Worm (Caenorhabditis elegans): ENCODE data around the gene nhr-203.
A peak's percentile ranks its signal among the peaks of the same experiment; 100 is the strongest.

Gene nhr-203

DNA sequence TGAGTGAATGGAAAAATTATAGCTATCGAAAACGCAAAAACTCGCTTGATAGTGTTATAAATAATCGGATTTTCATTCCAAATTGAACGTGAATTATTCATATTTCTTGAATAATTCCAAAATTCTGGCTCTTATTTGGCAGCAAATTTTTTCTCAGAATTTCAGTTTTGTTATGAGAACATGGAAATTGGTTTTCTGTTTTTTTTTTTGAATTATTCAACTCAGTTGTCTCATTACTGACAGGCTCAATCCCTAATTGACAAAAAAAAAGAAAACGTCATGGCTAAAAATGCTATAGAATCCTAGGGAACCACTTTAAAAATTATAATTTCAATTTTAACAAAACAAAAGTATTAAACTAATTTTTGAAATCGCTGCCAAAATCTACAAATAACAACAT is 10.5 kb upstream of the nhr-203 start, which contains the start of gene srh-35:
srh-35 (minus strand) TSS at position 101 of the 400 bp plus-strand sequence.
- TF ChIP-seq ceh-16 (tag; optimal IDR thresholded peaks at IDR 0.05) (no peak), unc-62 (GFP tag; optimal IDR thresholded peaks at IDR 0.05) (no peak)

ce11 chrV:449685-450084 is 9.9 kb upstream of the nhr-203 start, which contains the start of gene M02H5.8:
Gene M02H5.8 (plus strand): TSS chrV:449981.
- peak; percentile 57 for TF ChIP-seq elt-2 (tag; optimal IDR thresholded peaks at IDR 0.05)
- no peak for TF ChIP-seq mdl-1 (tag; optimal IDR thresholded peaks at IDR 0.05)
- TF ChIP-seq daf-12 (tag; optimal IDR thresholded peaks at IDR 0.05), result no peak
- TF ChIP-seq hmg-11 (tag; optimal IDR thresholded peaks at IDR 0.05), result no peak
- no peak for TF ChIP-seq ama-1 (optimal IDR thresholded peaks at IDR 0.05)
- no peak for TF ChIP-seq zag-1 (tag; optimal IDR thresholded peaks at IDR 0.05)
- no peak for TF ChIP-seq nhr-43 (tag; optimal IDR thresholded peaks at IDR 0.05; ENCODE audit: poor library complexity, severe bottlenecking)
- TF ChIP-seq pqm-1 (tag; optimal IDR thresholded peaks at IDR 0.05), result peak; percentile 47
- TF ChIP-seq nhr-12 (tag; optimal IDR thresholded peaks at IDR 0.05), result no peak
- no peak for TF ChIP-seq nhr-25 (tag; optimal IDR thresholded peaks at IDR 0.05)

ce11 chrV:450757-451501 is 8.7 kb upstream of the nhr-203 start, which contains the start of gene nhr-123:
Gene nhr-123 (plus strand): TSS chrV:451451.
- TF ChIP-seq pha-4 (tag; optimal IDR thresholded peaks at IDR 0.05) (peak; percentile 27), nhr-77 (tag; optimal IDR thresholded peaks at IDR 0.05) (no peak), elt-2 (tag; optimal IDR thresholded peaks at IDR 0.05) (peak; percentile 35), unc-39 (tag; optimal IDR thresholded peaks at IDR 0.05) (no peak), skn-1 (tag; optimal IDR thresholded peaks at IDR 0.05) (no peak)

DNA sequence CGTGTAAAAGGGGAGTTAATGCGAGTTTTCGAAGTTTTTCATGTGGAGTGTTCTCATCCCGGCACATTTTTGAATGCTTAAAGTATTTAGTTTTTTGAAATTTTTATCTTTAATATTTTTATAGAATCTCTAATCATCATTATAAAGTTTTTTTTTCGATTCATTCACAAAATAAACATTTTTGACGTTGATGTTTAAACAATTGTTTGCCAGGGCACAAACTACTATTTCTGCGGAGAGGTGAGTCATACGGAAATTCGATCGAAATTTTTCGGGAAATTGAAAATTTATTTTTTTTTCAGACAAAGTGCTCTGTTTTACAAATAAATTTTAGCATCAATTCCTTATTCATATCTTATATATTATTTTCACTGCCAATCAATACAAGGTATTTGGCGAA is 6.0 kb upstream of the nhr-203 start, which contains the start of gene nhr-98:
nhr-98 (plus strand) TSS at position 301 of the 400 bp plus-strand sequence.
- TF ChIP-seq lin-15B (tag; optimal IDR thresholded peaks at IDR 0.05) (no peak), ZK546.5 (tag; optimal IDR thresholded peaks at IDR 0.05) (no peak), tbx-2 (tag; optimal IDR thresholded peaks at IDR 0.05) (no peak), ceh-16 (tag; optimal IDR thresholded peaks at IDR 0.05) (no peak), skn-1 (tag; optimal IDR thresholded peaks at IDR 0.05) (no peak), pha-4 (tag; optimal IDR thresholded peaks at IDR 0.05) (peak; percentile 2)

ce11 chrV:457839-458238 is 1.8 kb upstream of the nhr-203 start:
- TF ChIP-seq nhr-23 (tag; optimal IDR thresholded peaks at IDR 0.05) (no peak), elt-2 (tag; optimal IDR thresholded peaks at IDR 0.05) (peak; percentile 15), pha-4 (tag; optimal IDR thresholded peaks at IDR 0.05) (peak; percentile 45)

ce11 chrV:462263-462662 is 2.7 kb downstream of the nhr-203 start, which contains the start of gene nhr-202:
Gene nhr-202 (plus strand): TSS chrV:462588.
- TF ChIP-seq sea-2 (GFP tag; optimal IDR thresholded peaks at IDR 0.05) (no peak), eor-1 (tag; optimal IDR thresholded peaks at IDR 0.05) (no peak), pqm-1 (tag; optimal IDR thresholded peaks at IDR 0.05) (peak; percentile 62), lin-39 (tag; optimal IDR thresholded peaks at IDR 0.05) (no peak), nhr-11 (tag; optimal IDR thresholded peaks at IDR 0.05) (no peak), pha-4 (tag; optimal IDR thresholded peaks at IDR 0.05) (peak; percentile 33), elt-2 (tag; optimal IDR thresholded peaks at IDR 0.05) (peak; percentile 72), nhr-76 (tag; optimal IDR thresholded peaks at IDR 0.05) (no peak), nhr-23 (tag; optimal IDR thresholded peaks at IDR 0.05) (peak; percentile 38)

- TF ChIP-seq ceh-82 (tag; optimal IDR thresholded peaks at IDR 0.05), result no peak
- TF ChIP-seq elt-2 (tag; optimal IDR thresholded peaks at IDR 0.05), result peak; percentile 44
- TF ChIP-seq pha-4 (tag; optimal IDR thresholded peaks at IDR 0.05), result peak; percentile 65
- TF ChIP-seq pqm-1 (tag; optimal IDR thresholded peaks at IDR 0.05), result peak; percentile 59
Observed at ce11 chrV:464800-465199, 5.2 kb downstream of the nhr-203 start, which contains the start of gene nhr-201. Gene nhr-201 (plus strand): TSS chrV:464828.

DNA sequence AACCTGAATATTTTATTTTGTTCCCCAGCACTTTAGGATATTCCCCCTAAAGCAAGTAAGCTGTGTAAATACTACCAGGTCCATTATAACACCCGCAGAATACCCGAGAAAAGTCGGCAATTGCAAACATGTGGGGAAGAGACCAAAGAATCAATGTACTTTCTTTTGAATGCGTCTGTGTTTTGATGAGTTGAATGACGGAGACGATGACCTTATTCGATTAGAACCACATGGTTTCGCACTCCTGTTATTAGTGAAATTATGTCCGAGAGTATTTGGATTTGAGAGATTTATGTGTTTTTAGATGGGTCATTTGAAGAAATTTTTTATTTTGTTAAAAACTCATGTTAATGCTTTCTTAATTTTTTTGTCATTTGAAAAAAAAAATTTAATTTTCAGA is 5.8 kb downstream of the nhr-203 start:
- TF ChIP-seq nhr-23 (tag; optimal IDR thresholded peaks at IDR 0.05) (peak; percentile 33), eor-1 (tag; optimal IDR thresholded peaks at IDR 0.05) (no peak), elt-1 (tag; optimal IDR thresholded peaks at IDR 0.05) (no peak), unc-39 (tag; optimal IDR thresholded peaks at IDR 0.05) (no peak), elt-2 (tag; optimal IDR thresholded peaks at IDR 0.05) (no peak), hmg-11 (tag; optimal IDR thresholded peaks at IDR 0.05) (no peak), aly-2 (tag; optimal IDR thresholded peaks at IDR 0.05) (no peak), zag-1 (tag; optimal IDR thresholded peaks at IDR 0.05) (no peak), skn-1 (tag; optimal IDR thresholded peaks at IDR 0.05) (no peak), R02D3.7 (tag; optimal IDR thresholded peaks at IDR 0.05) (no peak), nhr-25 (tag; optimal IDR thresholded peaks at IDR 0.05) (peak; percentile 42)

All from whole organism, L3 larva.